Fruit fly (Drosophila melanogaster) whole organism, embryonic: Measurements from ENCODE around the gene CG31808.

Experiments used
- Atf-2 ChIP-seq: fragments of 200-800 bp; sonication (Bioruptor generic); optimal IDR thresholded peaks from 2 replicates; lab custom pipeline; 2016; ENCODE audit warnings: missing biosample characterization, missing genetic modification characterization
- Atf3 ChIP-seq: fragments of 200-800 bp; sonication (Bioruptor generic); optimal IDR thresholded peaks from 3 replicates; lab custom pipeline; 2016; ENCODE audit warnings: missing biosample characterization, missing genetic modification characterization
- BtbVII ChIP-seq: fragments of 200-800 bp; sonication (Bioruptor generic); optimal IDR thresholded peaks from 3 replicates; lab custom pipeline; 2017; ENCODE audit warnings: missing biosample characterization, mild to moderate bottlenecking, missing genetic modification characterization
- CG10267 ChIP-seq: fragments of 200-800 bp; sonication (Bioruptor generic); optimal IDR thresholded peaks from 2 replicates; lab custom pipeline; 2018; ENCODE audit warnings: missing biosample characterization, mild to moderate bottlenecking, missing genetic modification characterization, moderate library complexity
- CG12299 ChIP-seq: fragments of 200-800 bp; sonication (Bioruptor generic); optimal IDR thresholded peaks from 2 replicates; lab custom pipeline; 2018; ENCODE audit warnings: missing biosample characterization, mild to moderate bottlenecking, missing genetic modification characterization
- CG13624 ChIP-seq: fragments of 200-800 bp; sonication (Bioruptor generic); optimal IDR thresholded peaks from 2 replicates; lab custom pipeline; 2016; ENCODE audit warnings: missing biosample characterization, missing genetic modification characterization
- CG13894 ChIP-seq: fragments of 200-800 bp; sonication (Bioruptor generic); optimal IDR thresholded peaks from 3 replicates; lab custom pipeline; 2018; ENCODE audit warnings: missing biosample characterization, mild to moderate bottlenecking, missing genetic modification characterization, moderate library complexity
- CG1529 ChIP-seq: fragments of 200-800 bp; sonication (Bioruptor generic); optimal IDR thresholded peaks from 3 replicates; lab custom pipeline; 2018; ENCODE audit warnings: missing biosample characterization, missing genetic modification characterization
- CG1792 ChIP-seq: fragments of 200-800 bp; sonication (Bioruptor generic); optimal IDR thresholded peaks from 2 replicates; lab custom pipeline; 2016; ENCODE audit warnings: missing biosample characterization, missing genetic modification characterization
- CG18011 ChIP-seq: fragments of 200-800 bp; sonication (Bioruptor generic); optimal IDR thresholded peaks from 2 replicates; lab custom pipeline; 2017; ENCODE audit warnings: missing biosample characterization, missing genetic modification characterization, mild to moderate bottlenecking, moderate library complexity, missing genotype
- CG2889 ChIP-seq: fragments of 200-800 bp; sonication (Bioruptor generic); IDR thresholded peaks from 3 replicates; pipeline ENCODE4 v1.3.6; 2022; ENCODE audit warnings: missing biosample characterization, missing genetic modification characterization
- CG30431 ChIP-seq: fragments of 200-800 bp; sonication (Bioruptor generic); optimal IDR thresholded peaks from 2 replicates; lab custom pipeline; 2017; ENCODE audit warnings: missing biosample characterization, missing genetic modification characterization
- CG31388 ChIP-seq: fragments of 200-800 bp; sonication (Bioruptor generic); optimal IDR thresholded peaks from 2 replicates; lab custom pipeline; 2016; ENCODE audit warnings: missing biosample characterization, missing genetic modification characterization
- CG3281 ChIP-seq: fragments of 200-800 bp; sonication (Bioruptor generic); optimal IDR thresholded peaks from 3 replicates; lab custom pipeline; 2017; ENCODE audit warnings: missing biosample characterization, mild to moderate bottlenecking, missing genetic modification characterization
- CG34224 ChIP-seq: fragments of 200-800 bp; sonication (Bioruptor generic); IDR thresholded peaks from 3 replicates; pipeline ENCODE4 v1.3.6; 2022; ENCODE audit warnings: missing biosample characterization, missing genetic modification characterization; ENCODE audit not compliant: partially characterized antibody
- CG3726 ChIP-seq: fragments of 200-800 bp; sonication (Bioruptor generic); IDR thresholded peaks from 3 replicates; pipeline ENCODE4, ENCODE4 v1.3.6; 2022; ENCODE audit warnings: missing biosample characterization, missing genetic modification characterization
- CG3838 ChIP-seq: fragments of 200-800 bp; sonication (Bioruptor generic); optimal IDR thresholded peaks from 3 replicates; lab custom pipeline; 2016; ENCODE audit warnings: missing biosample characterization, missing genetic modification characterization
- CG4282 ChIP-seq: fragments of 200-800 bp; sonication (Bioruptor generic); optimal IDR thresholded peaks from 2 replicates; lab custom pipeline; 2016; ENCODE audit warnings: missing biosample characterization, missing genetic modification characterization
- CG4854 ChIP-seq: fragments of 200-800 bp; sonication (Bioruptor generic); optimal IDR thresholded peaks from 2 replicates; lab custom pipeline; 2016; ENCODE audit warnings: missing biosample characterization, missing genetic modification characterization, inconsistent platforms
- CG5180 ChIP-seq: fragments of 200-800 bp; sonication (Bioruptor generic); optimal IDR thresholded peaks from 3 replicates; lab custom pipeline; 2017; ENCODE audit warnings: missing biosample characterization, missing genetic modification characterization, mild to moderate bottlenecking, moderate library complexity, missing genetic modification reagents
- CG7987 ChIP-seq: fragments of 200-800 bp; sonication (Bioruptor generic); optimal IDR thresholded peaks from 2 replicates; lab custom pipeline; 2018; ENCODE audit warnings: missing biosample characterization, mild to moderate bottlenecking, missing genetic modification characterization, moderate library complexity
- CG9932 ChIP-seq: fragments of 200-800 bp; sonication (Bioruptor generic); IDR thresholded peaks from 2 replicates; pipeline ENCODE4 v1.3.6; 2022; ENCODE audit warnings: missing biosample characterization, missing genetic modification characterization
- ERR ChIP-seq: fragments of 200-800 bp; sonication (Bioruptor generic); optimal IDR thresholded peaks from 2 replicates; lab custom pipeline; 2016; ENCODE audit warnings: missing biosample characterization, missing genetic modification characterization
- Gsc ChIP-seq: fragments of 200-800 bp; sonication (Bioruptor generic); IDR thresholded peaks from 2 replicates; pipeline ENCODE4 v1.3.6; 2022; ENCODE audit warnings: missing biosample characterization, missing genetic modification characterization
- HLH4C ChIP-seq: fragments of 200-800 bp; sonication (Bioruptor generic); IDR thresholded peaks from 3 replicates; pipeline ENCODE4 v1.3.6; 2022; ENCODE audit warnings: missing biosample characterization, missing genetic modification characterization; ENCODE audit not compliant: partially characterized antibody
- HLH54F ChIP-seq: fragments of 200-800 bp; sonication (Bioruptor generic); optimal IDR thresholded peaks from 3 replicates; lab custom pipeline; 2016; ENCODE audit warnings: missing biosample characterization, missing genetic modification characterization
- Hmx ChIP-seq: fragments of 200-800 bp; sonication (Bioruptor generic); optimal IDR thresholded peaks from 2 replicates; lab custom pipeline; 2016; ENCODE audit warnings: missing biosample characterization, missing genetic modification characterization
- Rx ChIP-seq: fragments of 200-800 bp; sonication (Bioruptor generic); IDR thresholded peaks from 2 replicates; pipeline ENCODE4 v1.3.6; 2022; ENCODE audit warnings: missing biosample characterization, missing genetic modification characterization
- Tbp ChIP-seq: fragments of >200 bp; optimal IDR thresholded peaks from 2 replicates; lab custom pipeline; 2018; ENCODE audit warnings: missing biosample characterization, missing genetic modification characterization
- Xbp1 ChIP-seq: fragments of 200-800 bp; sonication (Bioruptor generic); optimal IDR thresholded peaks from 3 replicates; lab custom pipeline; 2016; ENCODE audit warnings: missing biosample characterization, mild to moderate bottlenecking, missing genetic modification characterization
- bcd ChIP-seq: fragments of 200-800 bp; sonication (Bioruptor generic); optimal IDR thresholded peaks from 2 replicates; lab custom pipeline; 2017; ENCODE audit warnings: missing biosample characterization, mild to moderate bottlenecking, missing genetic modification characterization
- bsh ChIP-seq, 2 experiments: fragments of 200-800 bp; sonication (Bioruptor generic); optimal IDR thresholded peaks; 2 replicates each; lab custom pipeline; 2017 to 2018; ENCODE audit warnings: mild to moderate bottlenecking in 2 of 2, missing biosample characterization in 2 of 2, missing genetic modification characterization in 2 of 2, moderate library complexity in 1 of 2
- dpn ChIP-seq, 2 experiments: fragments of 200-800 bp; sonication (Bioruptor generic); optimal IDR thresholded peaks; 3 replicates each; lab custom pipeline; 2016; ENCODE audit warnings: missing biosample characterization in 2 of 2, missing genetic modification characterization in 2 of 2
- gem ChIP-seq: fragments of 200-800 bp; sonication (Bioruptor generic); optimal IDR thresholded peaks from 2 replicates; lab custom pipeline; 2019; ENCODE audit warnings: missing biosample characterization, mild to moderate bottlenecking, missing genetic modification characterization, moderate library complexity
- grn ChIP-seq: fragments of 200-800 bp; sonication (Bioruptor generic); optimal IDR thresholded peaks from 3 replicates; lab custom pipeline; 2017; ENCODE audit warnings: missing biosample characterization, missing genetic modification characterization
- gsb ChIP-seq: fragments of 200-800 bp; sonication (Bioruptor generic); IDR thresholded peaks from 2 replicates; pipeline ENCODE4 v1.3.6; 2022; ENCODE audit warnings: missing biosample characterization, missing genetic modification characterization
- insv ChIP-seq, 2 experiments: fragments of 200-800 bp; sonication (Bioruptor generic); optimal IDR thresholded peaks; 3 replicates each; lab custom pipeline; 2016 to 2018; ENCODE audit warnings: missing biosample characterization in 2 of 2, missing genetic modification characterization in 2 of 2
- lov ChIP-seq, 2 experiments: fragments of 200-800 bp in 1 of 2; fragments of >200 bp in 1 of 2; sonication (Bioruptor generic) in 1 of 2; IDR thresholded peaks in 1 of 2; optimal IDR thresholded peaks in 1 of 2; 2 replicates in 1 of 2; 3 replicates in 1 of 2; pipeline versions ENCODE4 v1.3.6 to Lab custom; 2017 to 2022; ENCODE audit warnings: missing biosample characterization in 1 of 2, missing genetic modification characterization in 1 of 2
- maf-S ChIP-seq: fragments of 200-800 bp; sonication (Bioruptor generic); optimal IDR thresholded peaks from 2 replicates; lab custom pipeline; 2016; ENCODE audit warnings: missing biosample characterization, missing genetic modification characterization
- mam ChIP-seq: fragments of 200-800 bp; sonication (Bioruptor generic); optimal IDR thresholded peaks from 3 replicates; lab custom pipeline; 2016; ENCODE audit warnings: missing biosample characterization, missing genetic modification characterization
- peb ChIP-seq: fragments of 200-800 bp; sonication (Bioruptor generic); IDR thresholded peaks from 2 replicates; pipeline ENCODE4 v1.3.6; 2022; ENCODE audit warnings: missing biosample characterization, missing genetic modification characterization
- scrt ChIP-seq: fragments of 200-800 bp; sonication (Bioruptor generic); optimal IDR thresholded peaks from 2 replicates; lab custom pipeline; 2018; ENCODE audit warnings: missing biosample characterization, mild to moderate bottlenecking, missing genetic modification characterization, moderate library complexity
- slp2 ChIP-seq: fragments of 200-800 bp; sonication (Bioruptor generic); optimal IDR thresholded peaks from 2 replicates; lab custom pipeline; 2016; ENCODE audit warnings: missing biosample characterization, missing genetic modification characterization
- sob ChIP-seq: fragments of 200-800 bp; sonication (Bioruptor generic); IDR thresholded peaks from 2 replicates; pipeline ENCODE4 v1.3.6; 2022; ENCODE audit warnings: missing biosample characterization, missing genetic modification characterization
- tio ChIP-seq: fragments of 200-800 bp; sonication (Bioruptor generic); optimal IDR thresholded peaks from 2 replicates; lab custom pipeline; 2017; ENCODE audit warnings: missing biosample characterization, missing genetic modification characterization, inconsistent platforms
- twi ChIP-seq: fragments of 200-800 bp; optimal IDR thresholded peaks from 2 replicates; lab custom pipeline; 2019; ENCODE audit warnings: missing biosample characterization, mild to moderate bottlenecking, missing genetic modification characterization, moderate library complexity
- usp ChIP-seq: fragments of >200 bp; optimal IDR thresholded peaks from 2 replicates; lab custom pipeline; 2017; ENCODE audit warnings: missing biosample characterization, missing genetic modification characterization
- zfh2 ChIP-seq: fragments of 200-800 bp; sonication (Bioruptor generic); optimal IDR thresholded peaks from 2 replicates; lab custom pipeline; 2016; ENCODE audit warnings: missing biosample characterization, missing genetic modification characterization

The CG31808 gene

dm6 chr2L:16683958-16684877 lies 31.8 kb downstream of the CG31808 start, which contains the start of gene CG31807 (continued):
- TF ChIP-seq CG5180 (GFP tag; lab: Kevin White, UChicago) (peak; percentile 50), usp (GFP tag; lab: Kevin White, UChicago) (no peak), twi (tag; lab: Kevin White, UChicago) (peak; percentile 51), tio (GFP tag; lab: Kevin White, UChicago) (peak; percentile 51), CG30431 (GFP tag; lab: Kevin White, UChicago) (peak; percentile 36), CG13894 (peak; percentile 41), CG10267 (peak; percentile 4), Atf3 (GFP tag; lab: Kevin White, UChicago) (peak; percentile 51), bcd (GFP tag; lab: Kevin White, UChicago) (peak; percentile 50), Xbp1 (GFP tag; lab: Kevin White, UChicago) (peak; percentile 30), Rx (GFP tag; lab: Robert Waterston, UW) (no peak), BtbVII (peak; percentile 62), CG4854 (peak; percentile 25), CG1792 (GFP tag; lab: Kevin White, UChicago) (peak; percentile 62), Tbp (GFP tag; lab: Kevin White, UChicago) (no peak), CG3726 (no peak), dpn (GFP tag; optimal IDR thresholded peaks at IDR 0.05; lab: Kevin White, UChicago) (peak; percentile 47 to 65), zfh2 (GFP tag; lab: Kevin White, UChicago) (peak; percentile 43), CG3281 (peak; percentile 80), lov (optimal IDR thresholded peaks at IDR 0.05; lab: Kevin White, UChicago) (no peak), lov (GFP tag; IDR thresholded peaks at IDR 0.05; lab: Robert Waterston, UW) (0 out of 3 replicates have a peak, but pooled peaks have one; percentile 30), Atf-2 (GFP tag; lab: Kevin White, UChicago) (peak; percentile 72), insv (GFP tag; optimal IDR thresholded peaks at IDR 0.05; lab: Kevin White, UChicago) (peak in 1 of 2 experiments; percentile 13), CG2889 (no peak), Gsc (GFP tag; lab: Robert Waterston, UW) (no peak), CG4282 (GFP tag; lab: Kevin White, UChicago) (peak; percentile 61), scrt (GFP tag; lab: Kevin White, UChicago) (peak; percentile 77), CG34224 (GFP tag; lab: Robert Waterston, UW) (no peak), CG18011 (GFP tag; lab: Kevin White, UChicago) (peak; percentile 55), CG31388 (GFP tag; lab: Kevin White, UChicago) (peak; percentile 18), peb (no peak), CG3838 (GFP tag; lab: Kevin White, UChicago) (peak; percentile 37), CG1529 (GFP tag; lab: Kevin White, UChicago) (peak; percentile 69), grn (GFP tag; lab: Kevin White, UChicago) (no peak), slp2 (GFP tag; lab: Kevin White, UChicago) (peak; percentile 34), HLH54F (GFP tag; lab: Kevin White, UChicago) (peak; percentile 52), gsb (no peak), sob (GFP tag; lab: Robert Waterston, UW) (peak; percentile 39; the same call in 1 of the 2 replicates), Hmx (GFP tag; lab: Kevin White, UChicago) (peak; percentile 42), HLH4C (no peak), ERR (GFP tag; lab: Kevin White, UChicago) (peak; percentile 6), CG13624 (GFP tag; lab: Kevin White, UChicago) (peak; percentile 41), CG9932 (GFP tag; lab: Robert Waterston, UW) (0 out of 2 replicates have a peak, but pooled peaks have one; percentile 25), CG7987 (GFP tag; lab: Kevin White, UChicago) (no peak), CG12299 (peak; percentile 38), bsh (GFP tag; optimal IDR thresholded peaks at IDR 0.05; lab: Kevin White, UChicago) (peak; percentile 83 to 98), maf-S (GFP tag; lab: Kevin White, UChicago) (peak; percentile 67), gem (tag; lab: Kevin White, UChicago) (peak; percentile 90), mam (peak; percentile 58)
